Worm (Caenorhabditis elegans): ENCODE results near the gene rde-8.

DNA sequence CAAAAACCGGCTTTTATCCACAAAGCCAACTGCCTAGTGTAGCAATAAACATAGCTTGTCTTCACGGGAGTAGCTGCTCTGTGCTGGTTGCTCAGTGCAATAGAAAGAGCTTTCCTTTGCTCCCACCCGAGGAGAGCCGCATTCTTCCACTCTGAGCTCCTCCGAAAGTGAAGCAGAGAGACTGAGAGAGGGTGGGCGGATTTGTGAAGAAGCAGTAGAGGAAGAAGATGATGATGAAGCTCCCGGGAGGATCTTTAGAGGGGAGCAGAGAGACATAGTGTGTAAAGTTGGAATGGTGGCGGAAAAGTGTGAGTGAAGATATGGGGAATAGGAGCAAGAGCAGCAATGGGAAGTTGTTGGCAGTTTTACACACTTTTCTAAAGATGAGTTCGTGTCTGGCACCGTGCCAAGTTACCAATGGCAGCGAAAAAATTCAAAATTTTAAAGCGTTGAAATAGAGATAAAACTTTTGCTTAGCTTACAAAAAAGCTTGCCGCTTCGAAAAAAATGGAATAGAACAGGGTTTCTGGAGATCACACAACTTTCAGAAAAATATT, 4.5 kb downstream of the rde-8 start, which contains the start of gene ZC477.4:
- TF ChIP-seq him-1 (tag; optimal IDR thresholded peaks at IDR 0.05) (no peak), dao-5 (tag; optimal IDR thresholded peaks at IDR 0.05) (no peak), W03F9.2 (tag; optimal IDR thresholded peaks at IDR 0.05) (no peak)

Measured in whole organism, L4/young adult.